Worm (Caenorhabditis elegans) whole organism, L2 larva: Measurements from ENCODE around the gene Y26E6A.3.

Source experiments
- F13H6.1 ChIP-seq: sonication (generic microtip); optimal IDR thresholded peaks from 2 replicates; lab custom pipeline; 2016; ENCODE audit warnings: missing genetic modification characterization, missing compliant biosample characterization
- ceh-82 ChIP-seq: fragments of 150-350 bp; optimal IDR thresholded peaks from 2 replicates; lab custom pipeline; 2014; ENCODE audit warnings: missing biosample characterization, missing genetic modification characterization
- unc-55 ChIP-seq: fragments of 150-350 bp; sonication (generic microtip); optimal IDR thresholded peaks from 3 replicates; lab custom pipeline; 2014; ENCODE audit warnings: missing biosample characterization, missing genetic modification reagents, missing genetic modification characterization

ce11 chrX:13900047-13900446 lies 9.7 kb downstream of the Y26E6A.3 start, which contains the start of gene sra-38:
- TF ChIP-seq ceh-82 (tag; lab: Kevin White, UChicago) (no peak), F13H6.1 (tag; lab: Kevin White, UChicago) (no peak), unc-55 (GFP tag; lab: Kevin White, UChicago) (no peak)
